Fruit fly (Drosophila melanogaster) whole organism, embryonic: ENCODE measurements around the gene CG4278.

ENCODE experiments used
- CG10147 ChIP-seq: fragments of 200-800 bp; sonication (Bioruptor generic); optimal IDR thresholded peaks from 2 replicates; lab custom pipeline; 2019; ENCODE audit warnings: missing biosample characterization, mild to moderate bottlenecking, missing genetic modification characterization, moderate library complexity
- CG10321 ChIP-seq: fragments of 200-800 bp; sonication (Bioruptor generic); IDR thresholded peaks from 2 replicates; pipeline ENCODE4 v1.3.6; 2022; ENCODE audit warnings: missing biosample characterization, missing genetic modification characterization
- CG10366 ChIP-seq: fragments of 200-800 bp; sonication (Bioruptor generic); IDR thresholded peaks from 2 replicates; pipeline ENCODE4 v1.3.6; 2022; ENCODE audit warnings: missing biosample characterization, missing genetic modification characterization
- CG10654 ChIP-seq: fragments of 200-800 bp; sonication (Bioruptor generic); optimal IDR thresholded peaks from 2 replicates; lab custom pipeline; 2016; ENCODE audit warnings: missing biosample characterization, missing genetic modification characterization
- CG11504 ChIP-seq: fragments of 200-800 bp; sonication (Bioruptor generic); optimal IDR thresholded peaks from 3 replicates; lab custom pipeline; 2019; ENCODE audit warnings: missing biosample characterization, mild to moderate bottlenecking, missing genetic modification characterization, moderate library complexity
- CG12236 ChIP-seq: fragments of 200-800 bp; sonication (Bioruptor generic); optimal IDR thresholded peaks from 2 replicates; lab custom pipeline; 2016; ENCODE audit warnings: missing biosample characterization, missing genetic modification characterization
- CG14014 ChIP-seq: fragments of 200-800 bp; sonication (Bioruptor generic); IDR thresholded peaks from 2 replicates; pipeline ENCODE4 v1.3.6; 2022; ENCODE audit warnings: missing biosample characterization, missing genetic modification characterization
- CG18011 ChIP-seq: fragments of 200-800 bp; sonication (Bioruptor generic); optimal IDR thresholded peaks from 2 replicates; lab custom pipeline; 2017; ENCODE audit warnings: missing biosample characterization, missing genetic modification characterization, mild to moderate bottlenecking, moderate library complexity, missing genotype
- CG2120 ChIP-seq: fragments of 200-800 bp; sonication (Bioruptor generic); optimal IDR thresholded peaks from 3 replicates; lab custom pipeline; 2016; ENCODE audit warnings: missing biosample characterization, missing genetic modification characterization
- CG2678 ChIP-seq: fragments of 200-800 bp; sonication (Bioruptor generic); optimal IDR thresholded peaks from 3 replicates; lab custom pipeline; 2019; ENCODE audit warnings: missing biosample characterization, mild to moderate bottlenecking, missing genetic modification characterization, moderate library complexity
- CG2889 ChIP-seq: fragments of 200-800 bp; sonication (Bioruptor generic); IDR thresholded peaks from 3 replicates; pipeline ENCODE4 v1.3.6; 2022; ENCODE audit warnings: missing biosample characterization, missing genetic modification characterization
- CG31388 ChIP-seq: fragments of 200-800 bp; sonication (Bioruptor generic); optimal IDR thresholded peaks from 2 replicates; lab custom pipeline; 2016; ENCODE audit warnings: missing biosample characterization, missing genetic modification characterization
- CG32532 ChIP-seq: fragments of 200-800 bp; sonication (Bioruptor generic); IDR thresholded peaks from 2 replicates; pipeline ENCODE4 v1.3.6; 2022; ENCODE audit warnings: missing biosample characterization, missing genetic modification characterization
- CG3995 ChIP-seq: fragments of 200-800 bp; sonication (Bioruptor generic); optimal IDR thresholded peaks from 3 replicates; lab custom pipeline; 2016; ENCODE audit warnings: missing biosample characterization, missing genetic modification characterization
- CG4730 ChIP-seq: fragments of 200-800 bp; sonication (Bioruptor generic); IDR thresholded peaks from 2 replicates; pipeline ENCODE4 v1.3.6; 2022; ENCODE audit warnings: missing biosample characterization, missing genetic modification characterization
- CG5180 ChIP-seq: fragments of 200-800 bp; sonication (Bioruptor generic); optimal IDR thresholded peaks from 3 replicates; lab custom pipeline; 2017; ENCODE audit warnings: missing biosample characterization, missing genetic modification characterization, mild to moderate bottlenecking, moderate library complexity, missing genetic modification reagents
- CG6272 ChIP-seq: fragments of 200-800 bp; sonication (Bioruptor generic); IDR thresholded peaks from 2 replicates; pipeline ENCODE4 v1.3.6; 2022; ENCODE audit warnings: missing biosample characterization, missing genetic modification characterization
- CG6654 ChIP-seq: fragments of 200-800 bp; sonication (Bioruptor generic); optimal IDR thresholded peaks from 2 replicates; lab custom pipeline; 2017; ENCODE audit warnings: missing biosample characterization, mild to moderate bottlenecking, missing genetic modification characterization
- CG6683 ChIP-seq: fragments of 200-800 bp; sonication (Bioruptor generic); optimal IDR thresholded peaks from 2 replicates; lab custom pipeline; 2017; ENCODE audit warnings: missing biosample characterization, mild to moderate bottlenecking, missing genetic modification characterization, missing genetic modification reagents
- CG9876 ChIP-seq: fragments of 200-800 bp; sonication (Bioruptor generic); optimal IDR thresholded peaks from 2 replicates; lab custom pipeline; 2016; ENCODE audit warnings: missing biosample characterization, missing genetic modification characterization
- D19B ChIP-seq: fragments of 200-800 bp; sonication (Bioruptor generic); optimal IDR thresholded peaks from 2 replicates; lab custom pipeline; 2017; ENCODE audit warnings: missing biosample characterization, mild to moderate bottlenecking, missing genetic modification characterization
- Doc3 ChIP-seq: fragments of 200-800 bp; sonication (Bioruptor generic); IDR thresholded peaks from 3 replicates; pipeline ENCODE4 v1.3.6; 2022; ENCODE audit warnings: missing biosample characterization, missing genetic modification characterization; ENCODE audit not compliant: partially characterized antibody
- Dp ChIP-seq: fragments of 200-800 bp; sonication (Bioruptor generic); optimal IDR thresholded peaks from 2 replicates; lab custom pipeline; 2018; ENCODE audit warnings: missing biosample characterization, mild to moderate bottlenecking, missing genetic modification characterization, moderate library complexity
- Ets65A ChIP-seq: fragments of 200-800 bp; sonication (Bioruptor generic); peaks from one replicate; lab custom pipeline; 2016; ENCODE audit warnings: missing biosample characterization, missing genetic modification characterization
- Fer2 ChIP-seq: fragments of 200-800 bp; sonication (Bioruptor generic); optimal IDR thresholded peaks from 2 replicates; lab custom pipeline; 2018; ENCODE audit warnings: missing biosample characterization, mild to moderate bottlenecking, missing genetic modification characterization, moderate library complexity
- HmgZ ChIP-seq: fragments of 200-800 bp; sonication (Bioruptor generic); optimal IDR thresholded peaks from 2 replicates; lab custom pipeline; 2018; ENCODE audit warnings: missing biosample characterization, mild to moderate bottlenecking, missing genetic modification characterization
- Lim3 ChIP-seq: fragments of 200-800 bp; sonication (Bioruptor generic); IDR thresholded peaks from 2 replicates; pipeline ENCODE4 v1.3.6; 2022; ENCODE audit warnings: missing biosample characterization, missing genetic modification characterization
- Nf-YB ChIP-seq: fragments of 200-800 bp; sonication (Bioruptor generic); optimal IDR thresholded peaks from 3 replicates; lab custom pipeline; 2019; ENCODE audit warnings: missing biosample characterization, mild to moderate bottlenecking, missing genetic modification characterization, moderate library complexity
- Nf-YC ChIP-seq: fragments of 200-800 bp; optimal IDR thresholded peaks from 3 replicates; lab custom pipeline; 2019; ENCODE audit warnings: missing biosample characterization, mild to moderate bottlenecking, missing genetic modification characterization, moderate library complexity
- Side ChIP-seq: fragments of 200-800 bp; sonication (Bioruptor generic); optimal IDR thresholded peaks from 2 replicates; lab custom pipeline; 2016; ENCODE audit warnings: missing biosample characterization, missing genetic modification characterization
- ato ChIP-seq: fragments of 200-800 bp; sonication (Bioruptor generic); IDR thresholded peaks from 2 replicates; pipeline ENCODE4 v1.3.6; 2022; ENCODE audit warnings: missing biosample characterization, missing genetic modification characterization; ENCODE audit not compliant: partially characterized antibody
- az2 ChIP-seq: fragments of 200-800 bp; sonication (Bioruptor generic); optimal IDR thresholded peaks from 3 replicates; lab custom pipeline; 2016; ENCODE audit warnings: missing biosample characterization, missing genetic modification characterization
- cad ChIP-seq: fragments of >200 bp; optimal IDR thresholded peaks from 2 replicates; lab custom pipeline; 2017; ENCODE audit warnings: missing biosample characterization, missing genetic modification characterization
- cas ChIP-seq: fragments of 200-800 bp; sonication (Bioruptor generic); IDR thresholded peaks from 2 replicates; pipeline ENCODE4 v1.3.6; 2022; ENCODE audit warnings: missing biosample characterization, missing genetic modification characterization
- cwo ChIP-seq: fragments of 200-800 bp; sonication (Bioruptor generic); optimal IDR thresholded peaks from 3 replicates; lab custom pipeline; 2017; ENCODE audit warnings: missing biosample characterization, missing genetic modification characterization, mild to moderate bottlenecking, moderate library complexity, missing genetic modification reagents
- dan ChIP-seq: fragments of 200-800 bp; sonication (Bioruptor generic); IDR thresholded peaks from 2 replicates; pipeline ENCODE4 v1.3.6; 2022; ENCODE audit warnings: missing biosample characterization, missing genetic modification characterization
- dmrt99B ChIP-seq: fragments of 200-800 bp; sonication (Bioruptor generic); optimal IDR thresholded peaks from 2 replicates; lab custom pipeline; 2018; ENCODE audit warnings: missing biosample characterization, mild to moderate bottlenecking, missing genetic modification characterization, moderate library complexity
- dysf ChIP-seq: fragments of 200-800 bp; sonication (Bioruptor generic); IDR thresholded peaks from 3 replicates; pipeline ENCODE4 v1.3.6; 2022; ENCODE audit warnings: missing biosample characterization, missing genetic modification characterization
- eyg ChIP-seq: fragments of 200-800 bp; sonication (Bioruptor generic); optimal IDR thresholded peaks from 3 replicates; lab custom pipeline; 2016; ENCODE audit warnings: missing biosample characterization, missing genetic modification characterization
- fd3F ChIP-seq: fragments of 200-800 bp; sonication (Bioruptor generic); optimal IDR thresholded peaks from 2 replicates; lab custom pipeline; 2018; ENCODE audit warnings: missing biosample characterization, mild to moderate bottlenecking, missing genetic modification characterization, moderate library complexity
- psq ChIP-seq: fragments of 200-800 bp; sonication (Bioruptor generic); optimal IDR thresholded peaks from 2 replicates; lab custom pipeline; 2017; ENCODE audit warnings: missing biosample characterization, missing genetic modification characterization
- salm ChIP-seq: fragments of 200-800 bp; sonication (Bioruptor generic); optimal IDR thresholded peaks from 2 replicates; lab custom pipeline; 2018; ENCODE audit warnings: missing biosample characterization, mild to moderate bottlenecking, missing genetic modification characterization
- sc ChIP-seq, 3 experiments: fragments of >200 bp in 2 of 3; fragments of 200-800 bp in 1 of 3; sonication (Bioruptor generic) in 1 of 3; optimal IDR thresholded peaks; 2 replicates in 2 of 3; 3 replicates in 1 of 3; lab custom pipeline; 2017; ENCODE audit warnings: mild to moderate bottlenecking in 1 of 3, missing biosample characterization in 1 of 3, missing genetic modification characterization in 1 of 3, missing genetic modification reagents in 1 of 3
- schlank ChIP-seq: fragments of 200-800 bp; sonication (Bioruptor generic); optimal IDR thresholded peaks from 2 replicates; lab custom pipeline; 2018; ENCODE audit warnings: missing biosample characterization, mild to moderate bottlenecking, missing genetic modification characterization
- tio ChIP-seq: fragments of 200-800 bp; sonication (Bioruptor generic); optimal IDR thresholded peaks from 2 replicates; lab custom pipeline; 2017; ENCODE audit warnings: missing biosample characterization, missing genetic modification characterization, inconsistent platforms
- tup ChIP-seq: fragments of 200-800 bp; sonication (Bioruptor generic); optimal IDR thresholded peaks from 2 replicates; lab custom pipeline; 2016; ENCODE audit warnings: missing biosample characterization, mild to moderate bottlenecking, missing genetic modification characterization, moderate library complexity
- wdn ChIP-seq: fragments of 200-800 bp; sonication (Bioruptor generic); IDR thresholded peaks from 2 replicates; pipeline ENCODE4 v1.3.6; 2022; ENCODE audit warnings: missing biosample characterization, missing genetic modification characterization
- wek ChIP-seq: fragments of 200-800 bp; sonication (Bioruptor generic); optimal IDR thresholded peaks from 3 replicates; lab custom pipeline; 2018; ENCODE audit warnings: missing biosample characterization, mild to moderate bottlenecking, missing genetic modification characterization, moderate library complexity

CG4278 gene

DNA sequence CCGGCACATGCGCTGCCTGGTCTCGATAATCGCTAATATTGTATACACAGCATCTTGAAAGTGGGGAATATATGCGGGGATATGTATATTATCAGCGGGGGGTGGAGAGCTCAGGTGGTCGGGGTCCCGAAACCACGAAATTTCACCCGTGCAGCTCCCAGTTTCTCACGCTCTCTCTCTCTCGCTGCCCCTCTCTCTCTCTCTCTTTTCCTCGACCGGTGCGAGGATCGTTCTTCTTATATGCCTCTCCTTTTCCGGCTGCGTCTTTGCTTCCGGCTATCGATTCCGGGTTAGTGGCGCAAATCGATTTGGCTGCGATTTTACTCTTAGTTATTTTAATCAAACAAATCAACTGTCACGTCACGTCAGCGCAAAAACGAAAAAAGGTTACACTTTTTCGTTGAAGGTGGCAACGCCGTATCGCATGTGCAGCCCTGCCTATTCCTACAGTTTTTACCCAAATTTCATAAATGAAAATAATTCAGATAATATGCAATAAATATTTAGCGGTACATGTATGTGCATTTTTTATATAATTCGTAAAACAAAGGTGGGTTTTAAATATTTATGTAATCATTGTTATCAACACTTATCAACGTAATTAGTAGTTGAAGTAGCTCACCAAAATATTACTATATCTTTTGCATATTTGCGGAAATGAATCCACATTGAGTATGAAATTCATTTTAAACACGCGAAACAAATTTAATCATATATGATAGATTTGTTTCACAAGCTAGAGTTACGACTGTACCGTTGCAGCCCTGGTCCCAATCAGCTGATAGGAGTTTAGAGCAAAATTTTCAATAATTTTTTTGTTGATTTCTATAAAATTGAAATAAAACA is 27.2 kb upstream of the CG4278 start, which contains the start of the genes heix and CG17328 (continued):
- 0 out of 2 replicates have a peak, but pooled peaks have one; percentile 73 for TF ChIP-seq wdn (GFP tag; lab: Robert Waterston, UW)
- TF ChIP-seq dan (GFP tag; lab: Robert Waterston, UW) = no peak
- no peak for TF ChIP-seq Lim3 (GFP tag; lab: Robert Waterston, UW)
- TF ChIP-seq HmgZ (tag; lab: Kevin White, UChicago) = peak; percentile 30
- peak; percentile 78 for TF ChIP-seq az2 (GFP tag; lab: Kevin White, UChicago)
- no peak for TF ChIP-seq psq
- peak; percentile 80 for TF ChIP-seq tio
- TF ChIP-seq CG2678 (tag; lab: Kevin White, UChicago) = no peak
- peak; percentile 6 for TF ChIP-seq CG31388 (GFP tag; lab: Kevin White, UChicago)
- no peak for TF ChIP-seq CG10321 (GFP tag; lab: Robert Waterston, UW)
- TF ChIP-seq Side = peak; percentile 32
- peak; percentile 78 for TF ChIP-seq CG14014 (GFP tag; lab: Robert Waterston, UW)
- peak; percentile 52; the same call in 1 of the 2 replicates for TF ChIP-seq CG4730 (GFP tag; lab: Robert Waterston, UW)
- peak; percentile 68 for TF ChIP-seq D19B
- TF ChIP-seq Nf-YC (tag; lab: Kevin White, UChicago) = no peak
- no peak for TF ChIP-seq cas (GFP tag; lab: Robert Waterston, UW)
- no peak for TF ChIP-seq CG6683
- 0 out of 2 replicates have a peak, but pooled peaks have one; percentile 16 for TF ChIP-seq ato
- no peak for TF ChIP-seq CG5180 (GFP tag; lab: Kevin White, UChicago)
- peak; percentile 6 for TF ChIP-seq CG9876 (GFP tag; lab: Kevin White, UChicago)
- TF ChIP-seq CG6654 = no peak
- no peak for TF ChIP-seq Ets65A
- peak; percentile 64 for TF ChIP-seq eyg (GFP tag; lab: Kevin White, UChicago)
- TF ChIP-seq CG2889 (GFP tag; lab: Robert Waterston, UW) = no peak
- TF ChIP-seq CG10654 (GFP tag; lab: Kevin White, UChicago) = peak; percentile 70
- no peak for TF ChIP-seq CG11504
- TF ChIP-seq CG3995 (GFP tag; lab: Kevin White, UChicago) = peak; percentile 61
- peak; percentile 65 for TF ChIP-seq fd3F (GFP tag; lab: Kevin White, UChicago)
- TF ChIP-seq CG10366 = peak; percentile 70; the same call in 1 of the 2 replicates
- peak; percentile 87 for TF ChIP-seq CG2120 (GFP tag; lab: Kevin White, UChicago)
- TF ChIP-seq CG10147 (GFP tag; lab: Kevin White, UChicago) = no peak
- no peak for TF ChIP-seq wek (GFP tag; lab: Kevin White, UChicago)
- no peak for TF ChIP-seq cwo (GFP tag; lab: Kevin White, UChicago)
- no peak for TF ChIP-seq dmrt99B (tag; lab: Kevin White, UChicago)
- TF ChIP-seq cad (GFP tag; lab: Kevin White, UChicago) = no peak
- peak; percentile 82 for TF ChIP-seq dysf (GFP tag; lab: Robert Waterston, UW)
- peak; percentile 24 for TF ChIP-seq CG18011 (GFP tag; lab: Kevin White, UChicago)
- TF ChIP-seq CG32532 (GFP tag; lab: Robert Waterston, UW) = peak; percentile 82; the same call in 1 of the 2 replicates
- peak; percentile 21 for TF ChIP-seq Dp (GFP tag; lab: Kevin White, UChicago)
- no peak; the same call in none of the 2 replicates for TF ChIP-seq CG6272
- no peak for TF ChIP-seq CG12236 (GFP tag; lab: Kevin White, UChicago)
- peak; percentile 18 for TF ChIP-seq tup (GFP tag; lab: Kevin White, UChicago)
- peak; percentile 57 for TF ChIP-seq schlank (tag; lab: Kevin White, UChicago)
- no peak for TF ChIP-seq salm (tag; lab: Kevin White, UChicago)
- peak; percentile 75 for TF ChIP-seq Fer2 (tag; lab: Kevin White, UChicago)
- TF ChIP-seq Doc3 = no peak
- TF ChIP-seq Nf-YB (GFP tag; lab: Kevin White, UChicago) = peak; percentile 43
- TF ChIP-seq sc (optimal IDR thresholded peaks at IDR 0.05; lab: Kevin White, UChicago) = no peak
- no peak for TF ChIP-seq sc (GFP tag; optimal IDR thresholded peaks at IDR 0.05; lab: Kevin White, UChicago)
